Fruit fly (Drosophila melanogaster) whole organism, pupa: ENCODE data around the gene CG7560.

Experiments used
- CG12605 ChIP-seq: fragments of 200-800 bp; sonication (Bioruptor generic); IDR thresholded peaks from 2 replicates; pipeline ENCODE4 v1.3.6; 2022; ENCODE audit warnings: missing biosample characterization, missing genetic modification characterization
- CG17806 ChIP-seq: fragments of 200-800 bp; sonication (Bioruptor generic); optimal IDR thresholded peaks from 2 replicates; lab custom pipeline; 2018; ENCODE audit warnings: missing biosample characterization, mild to moderate bottlenecking, missing genetic modification characterization, moderate library complexity

- TF ChIP-seq CG17806 (tag; lab: Kevin White, UChicago), result no peak
- no peak for TF ChIP-seq CG12605 (GFP tag; lab: Robert Waterston, UW)
Observed at dm6 chr3L:11384824-11385457, 40.0 kb upstream of the CG7560 start.
